Fruit fly (Drosophila melanogaster): ENCODE data around the gene viaf.

DNA sequence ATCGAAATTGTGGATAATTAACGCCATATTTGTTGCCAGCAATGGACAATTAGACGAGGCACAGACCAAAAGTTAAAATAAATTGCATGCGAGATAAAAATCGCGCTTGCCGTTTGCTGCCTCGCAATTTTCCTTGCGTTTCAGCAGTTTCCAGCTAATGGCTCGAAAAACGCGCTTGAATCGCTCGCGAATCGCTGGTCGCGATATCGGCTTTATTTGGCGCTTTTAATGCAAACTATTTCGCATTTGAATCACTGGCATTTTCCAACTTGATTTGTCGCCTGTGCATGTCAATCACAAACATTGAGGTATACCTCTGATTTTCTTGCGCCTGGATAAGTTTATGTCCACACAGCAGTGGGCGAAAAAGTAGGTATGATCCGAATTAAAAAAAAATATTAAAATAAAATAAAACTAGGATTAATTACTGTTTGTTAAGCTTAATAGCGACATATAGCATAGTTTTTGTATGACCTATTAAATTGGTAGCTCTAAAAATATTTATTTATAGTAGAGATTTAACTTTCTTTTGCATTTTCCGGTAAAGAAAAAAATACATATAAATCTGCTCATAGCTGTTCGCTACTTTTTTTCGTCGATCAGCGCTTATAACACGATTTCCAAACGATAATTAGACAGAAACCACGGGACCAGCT, 30.3 kb upstream of the viaf start:
- TF ChIP-seq CTCF (optimal IDR thresholded peaks at IDR 0.05) (no peak), CG8478 (optimal IDR thresholded peaks at IDR 0.05) (no peak)
